Worm (Caenorhabditis elegans) whole organism, L3 larva: Measurements from ENCODE around the gene F37A8.2.

Source experiments
- ceh-82 ChIP-seq: fragments of 150-350 bp; optimal IDR thresholded peaks from 2 replicates; lab custom pipeline; 2014; ENCODE audit warnings: missing biosample characterization, missing genetic modification characterization
- egl-27 ChIP-seq: sonication (generic microtip); optimal IDR thresholded peaks from 4 replicates; lab custom pipeline; 2017; ENCODE audit warnings: missing biosample characterization, missing genetic modification reagents, missing genetic modification characterization
- eor-1 ChIP-seq, 2 experiments: fragments of 150-350 bp; optimal IDR thresholded peaks; 2 replicates each; lab custom pipeline; 2014 to 2018; ENCODE audit warnings: missing biosample characterization in 2 of 2, missing genetic modification characterization in 2 of 2
- nhr-12 ChIP-seq: fragments of 150-350 bp; optimal IDR thresholded peaks from 2 replicates; lab custom pipeline; 2014; ENCODE audit warnings: missing biosample characterization, missing genetic modification characterization
- nhr-23 ChIP-seq: fragments of 150-350 bp; optimal IDR thresholded peaks from 2 replicates; lab custom pipeline; 2014; ENCODE audit warnings: missing biosample characterization, missing genetic modification reagents, missing genetic modification characterization
- nhr-28 ChIP-seq: fragments of 150-350 bp; optimal IDR thresholded peaks from 2 replicates; lab custom pipeline; 2014; ENCODE audit warnings: missing biosample characterization, missing genetic modification characterization
- snpc-4 ChIP-seq: fragments of 150-350 bp; optimal IDR thresholded peaks from 2 replicates; lab custom pipeline; 2014; ENCODE audit warnings: missing biosample characterization, missing genetic modification characterization
- ztf-4 ChIP-seq: fragments of 150-350 bp; optimal IDR thresholded peaks from 2 replicates; lab custom pipeline; 2014; ENCODE audit warnings: missing biosample characterization, missing genetic modification characterization

DNA sequence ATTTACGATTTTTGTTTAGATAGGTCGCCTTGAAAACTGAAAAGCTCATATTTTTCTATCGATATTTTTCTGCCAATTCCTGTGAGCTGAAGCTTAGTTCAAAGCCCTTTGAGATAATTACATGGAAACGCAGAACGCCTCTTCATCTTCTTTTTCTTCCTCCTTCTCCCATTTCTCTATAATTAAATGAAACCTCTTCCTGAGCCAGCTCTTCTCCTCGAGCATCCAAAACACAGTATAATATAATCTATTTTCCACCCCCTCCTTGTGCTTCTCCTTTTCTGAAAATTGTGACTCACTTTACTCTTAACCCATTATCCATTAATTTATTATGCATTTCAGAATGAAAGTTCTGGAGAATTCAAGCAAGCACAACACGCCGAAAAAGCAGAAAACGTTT, 25.0 kb upstream of the F37A8.2 start, which contains the start of gene F37A8.5:
- TF ChIP-seq snpc-4 (tag; lab: Kevin White, UChicago) = no peak
- no peak for TF ChIP-seq eor-1 (tag; optimal IDR thresholded peaks at IDR 0.05; lab: Kevin White, UChicago)
- TF ChIP-seq nhr-28 (tag; lab: Kevin White, UChicago) = no peak
- no peak for TF ChIP-seq ceh-82 (tag; lab: Kevin White, UChicago)
- TF ChIP-seq nhr-12 (tag; lab: Kevin White, UChicago) = no peak
- no peak for TF ChIP-seq ztf-4 (tag; lab: Kevin White, UChicago)
- no peak for TF ChIP-seq nhr-23
- TF ChIP-seq egl-27 (tag; lab: Kevin White, UChicago) = no peak
